Worm (Caenorhabditis elegans): ENCODE results near the gene epn-1.

The epn-1 gene

DNA sequence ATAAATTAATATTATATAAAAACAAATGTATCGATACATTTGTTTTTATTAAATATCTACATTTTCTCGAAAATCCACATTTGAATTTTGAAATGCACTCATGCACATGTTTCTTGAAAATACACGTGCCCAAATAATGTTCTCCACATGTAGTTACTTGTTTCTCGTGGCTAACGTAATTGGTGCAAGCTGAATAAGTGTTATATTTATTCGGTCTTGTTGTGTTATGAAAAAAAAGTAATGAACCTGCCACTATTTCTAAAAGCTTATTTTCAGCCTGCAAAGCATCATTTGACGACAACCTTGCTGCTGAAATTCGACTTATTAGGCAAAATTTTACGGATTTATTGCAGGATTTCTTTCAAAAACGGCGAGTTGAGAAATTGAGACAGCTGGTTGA, 4.9 kb downstream of the epn-1 start (continued):
- TF ChIP-seq lin-15B (tag; optimal IDR thresholded peaks at IDR 0.05) = no peak
- TF ChIP-seq snpc-4 (tag; optimal IDR thresholded peaks at IDR 0.05) = peak; percentile 58
- no peak for TF ChIP-seq R02D3.7 (tag; optimal IDR thresholded peaks at IDR 0.05)
- TF ChIP-seq nhr-76 (tag; optimal IDR thresholded peaks at IDR 0.05) = no peak
- no peak for TF ChIP-seq fos-1 (tag; optimal IDR thresholded peaks at IDR 0.05)
- TF ChIP-seq ceh-9 (tag; optimal IDR thresholded peaks at IDR 0.05) = no peak
- TF ChIP-seq nhr-23 (tag; optimal IDR thresholded peaks at IDR 0.05) = peak; percentile 82

DNA sequence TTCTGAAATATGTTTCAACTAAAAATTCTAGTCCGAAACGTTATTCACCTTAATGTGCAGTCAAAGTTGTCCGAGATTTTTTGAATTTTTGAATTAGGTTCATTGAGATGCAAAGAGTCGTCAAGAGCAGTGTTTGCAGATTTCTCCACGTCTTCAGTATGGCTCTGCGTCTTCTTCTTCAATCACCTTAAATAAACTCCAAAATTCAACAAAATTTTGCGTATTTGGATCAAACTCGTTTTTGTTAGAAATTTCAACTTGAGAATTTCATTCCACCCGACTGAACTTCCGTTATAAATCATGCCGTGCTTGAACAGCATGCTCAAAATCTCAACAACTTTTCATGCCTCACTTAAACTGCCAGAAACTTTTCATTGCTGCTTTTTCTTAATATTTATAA, 6.3 kb downstream of the epn-1 start, which contains the start of gene T04C10.3:
TSS of gene T04C10.3 (plus strand) at position 301 of the 400 bp plus-strand sequence.
- TF ChIP-seq eor-1 (tag; optimal IDR thresholded peaks at IDR 0.05) (no peak), mml-1 (tag; optimal IDR thresholded peaks at IDR 0.05) (no peak), tbx-2 (tag; optimal IDR thresholded peaks at IDR 0.05) (no peak), ceh-16 (tag; optimal IDR thresholded peaks at IDR 0.05) (no peak), fkh-2 (tag; optimal IDR thresholded peaks at IDR 0.05) (no peak), pqm-1 (tag; optimal IDR thresholded peaks at IDR 0.05) (no peak), lsy-12 (tag; optimal IDR thresholded peaks at IDR 0.05) (no peak), unc-39 (tag; optimal IDR thresholded peaks at IDR 0.05) (no peak), nhr-28 (tag; optimal IDR thresholded peaks at IDR 0.05) (no peak), snpc-4 (tag; optimal IDR thresholded peaks at IDR 0.05) (no peak), lin-15B (tag; optimal IDR thresholded peaks at IDR 0.05) (no peak), ceh-9 (tag; optimal IDR thresholded peaks at IDR 0.05) (no peak), nfya-1 (tag; optimal IDR thresholded peaks at IDR 0.05; ENCODE audit: insufficient read depth) (no peak), jun-1 (tag; optimal IDR thresholded peaks at IDR 0.05) (no peak), egl-27 (tag; optimal IDR thresholded peaks at IDR 0.05) (no peak), hmg-11 (tag; optimal IDR thresholded peaks at IDR 0.05) (no peak), nhr-25 (tag; optimal IDR thresholded peaks at IDR 0.05) (no peak), nhr-67 (tag; optimal IDR thresholded peaks at IDR 0.05) (no peak), ama-1 (optimal IDR thresholded peaks at IDR 0.05) (no peak), nhr-237 (tag; optimal IDR thresholded peaks at IDR 0.05) (no peak)

DNA sequence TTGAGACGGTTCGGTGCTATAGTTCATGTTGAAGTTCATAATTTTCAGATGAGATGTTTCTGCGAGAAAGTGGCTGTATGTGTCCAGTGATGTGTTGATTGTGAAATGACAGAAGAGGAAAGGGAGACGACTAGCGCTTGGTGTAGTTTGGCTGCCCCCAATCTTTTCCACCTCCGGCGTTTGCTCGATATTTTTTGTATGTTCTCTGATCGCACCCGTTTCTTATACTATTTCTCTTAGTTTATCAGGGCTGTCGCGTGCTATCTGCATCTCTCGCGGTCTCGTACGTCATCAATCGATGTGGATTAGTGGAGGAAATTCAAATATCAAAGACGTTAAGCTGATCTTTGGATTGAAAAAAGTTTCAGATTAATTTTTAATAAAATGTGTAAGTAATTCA, 7.6 kb downstream of the epn-1 start, which contains the start of gene atf-4:
TSS of gene atf-4 (minus strand) at position 93 of the 400 bp plus-strand sequence.
- TF ChIP-seq nhr-12 (tag; optimal IDR thresholded peaks at IDR 0.05) = no peak
- peak; percentile 55 for TF ChIP-seq nhr-25 (tag; optimal IDR thresholded peaks at IDR 0.05)
- no peak for TF ChIP-seq fkh-2 (tag; optimal IDR thresholded peaks at IDR 0.05)
- TF ChIP-seq eor-1 (tag; optimal IDR thresholded peaks at IDR 0.05) = no peak
- TF ChIP-seq nhr-11 (tag; optimal IDR thresholded peaks at IDR 0.05) = peak; percentile 6
- peak; percentile 87 for TF ChIP-seq ceh-28 (tag; optimal IDR thresholded peaks at IDR 0.05)
- no peak for TF ChIP-seq unc-39 (tag; optimal IDR thresholded peaks at IDR 0.05)
- TF ChIP-seq fos-1 (tag; optimal IDR thresholded peaks at IDR 0.05) = no peak
- no peak for TF ChIP-seq skn-1 (tag; optimal IDR thresholded peaks at IDR 0.05)
- TF ChIP-seq nhr-67 (tag; optimal IDR thresholded peaks at IDR 0.05) = no peak
- TF ChIP-seq lin-39 (tag; optimal IDR thresholded peaks at IDR 0.05) = peak; percentile 41
- TF ChIP-seq pha-4 (tag; optimal IDR thresholded peaks at IDR 0.05) = peak; percentile 54
- no peak for TF ChIP-seq ceh-9 (tag; optimal IDR thresholded peaks at IDR 0.05)
- TF ChIP-seq lsy-12 (tag; optimal IDR thresholded peaks at IDR 0.05) = no peak
- TF ChIP-seq snpc-4 (tag; optimal IDR thresholded peaks at IDR 0.05) = peak; percentile 22
- peak; percentile 62 for TF ChIP-seq pqm-1 (tag; optimal IDR thresholded peaks at IDR 0.05)
- TF ChIP-seq R02D3.7 (tag; optimal IDR thresholded peaks at IDR 0.05) = no peak
- no peak for TF ChIP-seq nhr-237 (tag; optimal IDR thresholded peaks at IDR 0.05)
- peak; percentile 69 for TF ChIP-seq egl-5 (tag; optimal IDR thresholded peaks at IDR 0.05)
- peak; percentile 78 for TF ChIP-seq nhr-43 (tag; optimal IDR thresholded peaks at IDR 0.05; ENCODE audit: poor library complexity, severe bottlenecking)
- TF ChIP-seq ztf-11 (tag; optimal IDR thresholded peaks at IDR 0.05) = no peak
- no peak for TF ChIP-seq nhr-77 (tag; optimal IDR thresholded peaks at IDR 0.05)
- peak; percentile 71 for TF ChIP-seq elt-2 (tag; optimal IDR thresholded peaks at IDR 0.05)
- TF ChIP-seq mml-1 (tag; optimal IDR thresholded peaks at IDR 0.05) = no peak
- TF ChIP-seq nhr-23 (tag; optimal IDR thresholded peaks at IDR 0.05) = peak; percentile 62
- no peak for TF ChIP-seq ceh-82 (tag; optimal IDR thresholded peaks at IDR 0.05)
- peak; percentile 54 for TF ChIP-seq jun-1 (tag; optimal IDR thresholded peaks at IDR 0.05)
- TF ChIP-seq ceh-16 (tag; optimal IDR thresholded peaks at IDR 0.05) = no peak
- no peak for TF ChIP-seq egl-27 (tag; optimal IDR thresholded peaks at IDR 0.05)
- peak; percentile 78 for TF ChIP-seq hmg-11 (tag; optimal IDR thresholded peaks at IDR 0.05)
- peak; percentile 75 for TF ChIP-seq mdl-1 (tag; optimal IDR thresholded peaks at IDR 0.05)
- TF ChIP-seq sea-2 (GFP tag; optimal IDR thresholded peaks at IDR 0.05) = no peak
- peak; percentile 74 for TF ChIP-seq nfya-1 (tag; optimal IDR thresholded peaks at IDR 0.05; ENCODE audit: insufficient read depth)

Data from whole organism, L3 larva.